Fruit fly (Drosophila melanogaster) Kc167 (cell line): ENCODE data around the gene CG11594.

ENCODE experiments used
- h ChIP-seq: fragments of >200 bp; optimal IDR thresholded peaks from 3 replicates; lab custom pipeline; 2018; ENCODE audit warnings: missing external identifiers
- psq ChIP-seq: fragments of >200 bp; optimal IDR thresholded peaks from 2 replicates; lab custom pipeline; 2017; ENCODE audit warnings: missing external identifiers
- ttk ChIP-seq: sonication (Bioruptor generic); optimal IDR thresholded peaks from 2 replicates; lab custom pipeline; 2017; ENCODE audit warnings: missing external identifiers

dm6 chr3L:4071561-4072049, 45.8 kb upstream of the CG11594 start, which contains the start of gene wit:
- TF ChIP-seq ttk (lab: Kevin White, UChicago): no peak
- no peak for TF ChIP-seq h
- TF ChIP-seq psq: no peak
